Worm (Caenorhabditis elegans): ENCODE data around the gene T07A9.14.

DNA sequence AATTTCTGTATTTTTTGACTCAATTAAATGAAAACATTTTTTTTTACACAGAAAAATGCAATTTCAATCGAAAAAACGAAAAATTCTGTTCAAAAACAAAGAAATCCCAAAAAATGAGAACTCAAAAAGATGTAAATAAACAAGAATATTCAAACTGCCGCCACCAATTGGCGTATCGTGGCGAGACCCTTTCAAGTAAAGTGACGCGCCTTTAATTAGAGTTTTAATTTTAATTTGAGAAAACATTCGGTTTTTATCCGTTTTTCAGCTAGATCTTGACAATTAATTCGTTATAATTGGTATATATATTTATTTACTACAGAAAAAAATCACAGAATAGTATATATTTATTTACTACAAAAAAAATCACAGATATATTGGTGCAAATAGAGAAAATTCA lies 6.9 kb upstream of the T07A9.14 start:
- TF ChIP-seq irx-1 (tag; optimal IDR thresholded peaks at IDR 0.05) (no peak), fkh-10 (GFP tag; optimal IDR thresholded peaks at IDR 0.05) (no peak), unc-62 (GFP tag; optimal IDR thresholded peaks at IDR 0.05) (no peak), lin-35 (GFP tag; optimal IDR thresholded peaks at IDR 0.05) (no peak), mdl-1 (tag; optimal IDR thresholded peaks at IDR 0.05) (no peak), grh-1 (GFP tag; IDR thresholded peaks at IDR 0.05) (no peak), ama-1 (optimal IDR thresholded peaks at IDR 0.05) (no peak), pqm-1 (tag; optimal IDR thresholded peaks at IDR 0.05) (no peak), hpl-2 (GFP tag; optimal IDR thresholded peaks at IDR 0.05) (no peak)

All from whole organism, L1 larva.